Fruit fly (Drosophila melanogaster) whole organism, wandering third instar larva: ENCODE measurements around the gene CG2924.
A peak's percentile ranks its signal among the peaks of the same experiment; 100 is the strongest.

Source experiments
- Abd-B ChIP-seq: fragments of >200 bp; optimal IDR thresholded peaks from 2 replicates; lab custom pipeline; 2017; ENCODE audit warnings: missing biosample characterization, missing genetic modification characterization
- CG32264 ChIP-seq: fragments of 200-800 bp; sonication (Bioruptor generic); optimal IDR thresholded peaks from 2 replicates; lab custom pipeline; 2016; ENCODE audit warnings: missing biosample characterization, missing genetic modification characterization
- CG9705 ChIP-seq: fragments of 200-800 bp; sonication (Bioruptor generic); optimal IDR thresholded peaks from 2 replicates; lab custom pipeline; 2018; ENCODE audit warnings: missing biosample characterization, mild to moderate bottlenecking, missing genetic modification characterization
- CrebA ChIP-seq: fragments of 200-800 bp; sonication (Bioruptor generic); optimal IDR thresholded peaks from 2 replicates; lab custom pipeline; 2016; ENCODE audit warnings: missing biosample characterization, mild to moderate bottlenecking, missing genetic modification characterization, borderline replicate concordance
- Dfd ChIP-seq: fragments of >200 bp; optimal IDR thresholded peaks from 2 replicates; lab custom pipeline; 2017; ENCODE audit warnings: missing biosample characterization, missing genetic modification characterization
- Dif ChIP-seq: fragments of 200-275, 200-300 bp; sonication (Bioruptor generic); optimal IDR thresholded peaks from 2 replicates; lab custom pipeline; 2018; ENCODE audit warnings: missing biosample characterization, missing genetic modification characterization; ENCODE audit not compliant: partially characterized antibody
- GATAd ChIP-seq: sonication (Bioruptor generic); optimal IDR thresholded peaks from 2 replicates; lab custom pipeline; 2016; ENCODE audit warnings: missing biosample characterization, missing genetic modification characterization
- HLH106 ChIP-seq: fragments of 200-800 bp; optimal IDR thresholded peaks from 3 replicates; lab custom pipeline; 2019; ENCODE audit warnings: missing biosample characterization, mild to moderate bottlenecking, missing genetic modification characterization, moderate library complexity
- Hnf4 ChIP-seq: fragments of 200-800 bp; sonication (Bioruptor generic); optimal IDR thresholded peaks from 2 replicates; lab custom pipeline; 2016; ENCODE audit warnings: missing biosample characterization, mild to moderate bottlenecking, missing genetic modification characterization
- Hr83 ChIP-seq: fragments of 200-300 bp; sonication (Bioruptor generic); optimal IDR thresholded peaks from 2 replicates; lab custom pipeline; 2016; ENCODE audit warnings: missing biosample characterization, mild to moderate bottlenecking, missing genetic modification characterization, moderate library complexity; ENCODE audit not compliant: poor library complexity, severe bottlenecking
- N ChIP-seq: fragments of >200 bp; optimal IDR thresholded peaks from 2 replicates; lab custom pipeline; 2018; ENCODE audit warnings: missing biosample characterization, missing external identifiers, missing genetic modification characterization
- OdsH ChIP-seq: fragments of 200-800 bp; sonication (Bioruptor generic); optimal IDR thresholded peaks from 2 replicates; lab custom pipeline; 2016; ENCODE audit warnings: missing biosample characterization, mild to moderate bottlenecking, missing genetic modification characterization
- Sp1 ChIP-seq: fragments of 200-800 bp; sonication (Bioruptor generic); optimal IDR thresholded peaks from 3 replicates; lab custom pipeline; 2019; ENCODE audit warnings: missing biosample characterization, mild to moderate bottlenecking, missing genetic modification characterization, moderate library complexity
- Vsx2 ChIP-seq: fragments of 200-300, 225-300 bp; sonication (Bioruptor generic); optimal IDR thresholded peaks from 2 replicates; lab custom pipeline; 2018; ENCODE audit warnings: missing biosample characterization, missing genetic modification characterization; ENCODE audit not compliant: partially characterized antibody
- br ChIP-seq: fragments of 200-800 bp; sonication (Bioruptor generic); optimal IDR thresholded peaks from 2 replicates; lab custom pipeline; 2016; ENCODE audit warnings: missing biosample characterization, missing genetic modification characterization
- brk ChIP-seq: fragments of 200-800 bp; sonication (Bioruptor generic); optimal IDR thresholded peaks from 2 replicates; lab custom pipeline; 2016; ENCODE audit warnings: missing biosample characterization, mild to moderate bottlenecking, missing genetic modification characterization
- dl ChIP-seq, 2 experiments: fragments of 175-275, 200-275 bp in 1 of 2; fragments of 200-275 bp in 1 of 2; sonication (Bioruptor generic); optimal IDR thresholded peaks; lab custom pipeline; 2018; ENCODE audit warnings: mild to moderate bottlenecking in 2 of 2, missing biosample characterization in 2 of 2, missing genetic modification characterization in 2 of 2, moderate library complexity in 2 of 2; ENCODE audit not compliant: partially characterized antibody in 2 of 2, insufficient read depth in 1 of 2
- dmrt93B ChIP-seq: fragments of 200-800 bp; sonication (Bioruptor generic); optimal IDR thresholded peaks from 2 replicates; lab custom pipeline; 2018; ENCODE audit warnings: missing biosample characterization, mild to moderate bottlenecking, missing genetic modification characterization
- dsf ChIP-seq: sonication (Bioruptor generic); optimal IDR thresholded peaks from 2 replicates; lab custom pipeline; 2016; ENCODE audit warnings: missing biosample characterization, missing genetic modification characterization, borderline replicate concordance
- ey ChIP-seq: fragments of 200-800 bp; sonication (Bioruptor generic); optimal IDR thresholded peaks from 2 replicates; lab custom pipeline; 2016; ENCODE audit warnings: missing biosample characterization, missing genetic modification characterization
- fru ChIP-seq: fragments of 200-800 bp; sonication (Bioruptor generic); optimal IDR thresholded peaks from 3 replicates; lab custom pipeline; 2016; ENCODE audit warnings: missing biosample characterization, mild to moderate bottlenecking, missing genetic modification characterization
- h ChIP-seq: fragments of 200-800 bp; sonication (Bioruptor generic); optimal IDR thresholded peaks from 3 replicates; lab custom pipeline; 2016; ENCODE audit warnings: missing biosample characterization, mild to moderate bottlenecking, missing genetic modification characterization
- jim ChIP-seq: fragments of 175-275, 200-325 bp; sonication (Bioruptor generic); optimal IDR thresholded peaks from 2 replicates; lab custom pipeline; 2016; ENCODE audit warnings: missing biosample characterization, mild to moderate bottlenecking, missing genetic modification characterization
- lola ChIP-seq: fragments of >200 bp; optimal IDR thresholded peaks from 2 replicates; lab custom pipeline; 2017; ENCODE audit warnings: missing biosample characterization, missing genetic modification characterization
- pan ChIP-seq: fragments of >200 bp; optimal IDR thresholded peaks from 2 replicates; lab custom pipeline; 2017
- psq ChIP-seq: fragments of 200-800 bp; sonication (Bioruptor generic); optimal IDR thresholded peaks from 3 replicates; lab custom pipeline; 2017; ENCODE audit warnings: missing biosample characterization, mild to moderate bottlenecking, missing genetic modification characterization, moderate library complexity
- rgr ChIP-seq: fragments of 200-800 bp; sonication (Bioruptor generic); optimal IDR thresholded peaks from 3 replicates; lab custom pipeline; 2016; ENCODE audit warnings: missing biosample characterization, mild to moderate bottlenecking, missing genetic modification characterization
- sage ChIP-seq: fragments of 200-800 bp; sonication (Bioruptor generic); optimal IDR thresholded peaks from 2 replicates; lab custom pipeline; 2016; ENCODE audit warnings: missing biosample characterization, mild to moderate bottlenecking, missing genetic modification characterization
- tai ChIP-seq: sonication (Bioruptor generic); optimal IDR thresholded peaks from 2 replicates; lab custom pipeline; 2016; ENCODE audit warnings: missing biosample characterization, missing genetic modification characterization
- usp ChIP-seq: fragments of >200 bp; optimal IDR thresholded peaks from 2 replicates; lab custom pipeline; 2017; ENCODE audit warnings: missing biosample characterization, missing genetic modification characterization
- woc ChIP-seq: sonication (Bioruptor generic); optimal IDR thresholded peaks from 2 replicates; lab custom pipeline; 2016; ENCODE audit warnings: missing biosample characterization, mild to moderate bottlenecking, missing genetic modification characterization

The CG2924 gene

dm6 chrX:2259763-2260162 lies 10.8 kb downstream of the CG2924 start, which contains the start of gene CG3078:
Gene CG3078 (minus strand): TSS chrX:2259863.
- no peak for TF ChIP-seq woc (GFP tag; lab: Kevin White, UChicago)
- no peak for TF ChIP-seq psq (GFP tag; lab: Kevin White, UChicago)

- no peak for TF ChIP-seq Sp1 (GFP tag; lab: Kevin White, UChicago)
- no peak for TF ChIP-seq OdsH
Measured at dm6 chrX:2258602-2259233, 11.8 kb downstream of the CG2924 start.

dm6 chrX:2255035-2255434 lies 15.5 kb downstream of the CG2924 start:
- TF ChIP-seq usp (GFP tag; lab: Kevin White, UChicago), result no peak
- TF ChIP-seq dl (GFP tag; optimal IDR thresholded peaks at IDR 0.05; lab: Kevin White, UChicago; ENCODE audit: insufficient read depth in 1 of 2, partially characterized antibody in 2 of 2), result no peak
- no peak for TF ChIP-seq dsf (GFP tag; lab: Kevin White, UChicago)
- TF ChIP-seq sage, result no peak
- TF ChIP-seq woc (GFP tag; lab: Kevin White, UChicago), result no peak
- TF ChIP-seq N, result no peak
- no peak for TF ChIP-seq brk (GFP tag; lab: Kevin White, UChicago)
- no peak for TF ChIP-seq Abd-B (GFP tag; lab: Kevin White, UChicago)
- no peak for TF ChIP-seq tai (GFP tag; lab: Kevin White, UChicago)
- no peak for TF ChIP-seq Dfd (GFP tag; lab: Kevin White, UChicago)
- TF ChIP-seq Vsx2 (GFP tag; lab: Kevin White, UChicago), result no peak
- no peak for TF ChIP-seq Hr83

dm6 chrX:2254020-2254626 lies 16.4 kb downstream of the CG2924 start, which contains the start of gene CG3091:
Gene CG3091 (minus strand): TSS chrX:2254197.
- TF ChIP-seq rgr (GFP tag; lab: Kevin White, UChicago) (no peak), fru (GFP tag; lab: Kevin White, UChicago) (no peak), h (peak; percentile 16), Hnf4 (GFP tag; lab: Kevin White, UChicago) (no peak), dl (GFP tag; optimal IDR thresholded peaks at IDR 0.05; lab: Kevin White, UChicago; ENCODE audit: insufficient read depth in 1 of 2, partially characterized antibody in 2 of 2) (no peak)

dm6 chrX:2251688-2252087 lies 18.9 kb downstream of the CG2924 start, which contains the start of gene CG3191:
Gene CG3191 (minus strand): TSS chrX:2251993.
- TF ChIP-seq pan (no peak), brk (GFP tag; lab: Kevin White, UChicago) (no peak), Vsx2 (GFP tag; lab: Kevin White, UChicago) (no peak), dl (GFP tag; optimal IDR thresholded peaks at IDR 0.05; lab: Kevin White, UChicago; ENCODE audit: insufficient read depth in 1 of 2, partially characterized antibody in 2 of 2) (no peak), ey (GFP tag; lab: Kevin White, UChicago) (no peak), dmrt93B (no peak), sage (no peak), CG9705 (no peak), rgr (GFP tag; lab: Kevin White, UChicago) (no peak), CG32264 (GFP tag; lab: Kevin White, UChicago) (no peak), N (no peak), fru (GFP tag; lab: Kevin White, UChicago) (no peak), br (GFP tag; lab: Kevin White, UChicago) (no peak), Dfd (GFP tag; lab: Kevin White, UChicago) (no peak), lola (GFP tag; lab: Kevin White, UChicago) (no peak), HLH106 (tag; lab: Kevin White, UChicago) (no peak), GATAd (no peak), h (no peak), usp (GFP tag; lab: Kevin White, UChicago) (no peak)

- TF ChIP-seq Dif (GFP tag; lab: Kevin White, UChicago), result no peak
- TF ChIP-seq ey (GFP tag; lab: Kevin White, UChicago), result no peak
- no peak for TF ChIP-seq CrebA
- TF ChIP-seq jim (GFP tag; lab: Kevin White, UChicago), result no peak
- no peak for TF ChIP-seq dsf (GFP tag; lab: Kevin White, UChicago)
- TF ChIP-seq pan, result no peak
- TF ChIP-seq HLH106 (tag; lab: Kevin White, UChicago), result no peak
- no peak for TF ChIP-seq dl (GFP tag; optimal IDR thresholded peaks at IDR 0.05; lab: Kevin White, UChicago; ENCODE audit: insufficient read depth in 1 of 2, partially characterized antibody in 2 of 2)
- no peak for TF ChIP-seq N
- TF ChIP-seq rgr (GFP tag; lab: Kevin White, UChicago), result no peak
- TF ChIP-seq tai (GFP tag; lab: Kevin White, UChicago), result no peak
- no peak for TF ChIP-seq sage
Measured at dm6 chrX:2249763-2250162, 20.8 kb downstream of the CG2924 start, which contains the start of gene crn. Gene crn (minus strand): TSS chrX:2249983.
